Fruit fly (Drosophila melanogaster) whole organism, wandering third instar larva: ENCODE measurements around the gene Mco1.

Source experiments
- Abd-B ChIP-seq: fragments of >200 bp; optimal IDR thresholded peaks from 2 replicates; lab custom pipeline; 2017; ENCODE audit warnings: missing biosample characterization, missing genetic modification characterization
- Dfd ChIP-seq: fragments of >200 bp; optimal IDR thresholded peaks from 2 replicates; lab custom pipeline; 2017; ENCODE audit warnings: missing biosample characterization, missing genetic modification characterization
- HLH106 ChIP-seq: fragments of 200-800 bp; optimal IDR thresholded peaks from 3 replicates; lab custom pipeline; 2019; ENCODE audit warnings: missing biosample characterization, mild to moderate bottlenecking, missing genetic modification characterization, moderate library complexity
- OdsH ChIP-seq: fragments of 200-800 bp; sonication (Bioruptor generic); optimal IDR thresholded peaks from 2 replicates; lab custom pipeline; 2016; ENCODE audit warnings: missing biosample characterization, mild to moderate bottlenecking, missing genetic modification characterization
- br ChIP-seq: fragments of 200-800 bp; sonication (Bioruptor generic); optimal IDR thresholded peaks from 2 replicates; lab custom pipeline; 2016; ENCODE audit warnings: missing biosample characterization, missing genetic modification characterization
- dsf ChIP-seq: sonication (Bioruptor generic); optimal IDR thresholded peaks from 2 replicates; lab custom pipeline; 2016; ENCODE audit warnings: missing biosample characterization, missing genetic modification characterization, borderline replicate concordance
- h ChIP-seq: fragments of 200-800 bp; sonication (Bioruptor generic); optimal IDR thresholded peaks from 3 replicates; lab custom pipeline; 2016; ENCODE audit warnings: missing biosample characterization, mild to moderate bottlenecking, missing genetic modification characterization
- lola ChIP-seq: fragments of >200 bp; optimal IDR thresholded peaks from 2 replicates; lab custom pipeline; 2017; ENCODE audit warnings: missing biosample characterization, missing genetic modification characterization
- usp ChIP-seq: fragments of >200 bp; optimal IDR thresholded peaks from 2 replicates; lab custom pipeline; 2017; ENCODE audit warnings: missing biosample characterization, missing genetic modification characterization

- TF ChIP-seq usp (GFP tag; lab: Kevin White, UChicago) (no peak), h (GFP tag; lab: Kevin White, UChicago) (no peak), Abd-B (no peak), br (GFP tag; lab: Kevin White, UChicago) (no peak), dsf (GFP tag; lab: Kevin White, UChicago) (no peak), lola (GFP tag; lab: Kevin White, UChicago) (no peak), HLH106 (tag; lab: Kevin White, UChicago) (no peak), OdsH (GFP tag; lab: Kevin White, UChicago) (no peak), Dfd (GFP tag; lab: Kevin White, UChicago) (no peak)
Observed at dm6 chr2L:9445753-9446152, 29.4 kb downstream of the Mco1 start.
